Worm (Caenorhabditis elegans) whole organism, L1 larva: ENCODE results near the gene tgn-38.
A peak's percentile ranks its signal among the peaks of the same experiment; 100 is the strongest.

Source experiments
- C04F5.9 ChIP-seq: sonication (generic microtip); optimal IDR thresholded peaks from 2 replicates; lab custom pipeline; 2016; ENCODE audit warnings: missing genetic modification characterization, missing compliant biosample characterization
- C34B4.2 ChIP-seq: sonication (generic microtip); optimal IDR thresholded peaks from 2 replicates; lab custom pipeline; 2017; ENCODE audit warnings: mild to moderate bottlenecking, missing genetic modification characterization, missing compliant biosample characterization
- F16B12.6 ChIP-seq: fragments of 150-350 bp; optimal IDR thresholded peaks from 2 replicates; lab custom pipeline; 2014; ENCODE audit warnings: missing biosample characterization, missing genetic modification characterization
- Y116A8C.19 ChIP-seq: sonication (generic microtip); optimal IDR thresholded peaks from 2 replicates; lab custom pipeline; 2016; ENCODE audit warnings: missing compliant biosample characterization, missing genetic modification characterization, borderline replicate concordance
- alr-1 ChIP-seq: fragments of 200-800 bp; sonication (Bioruptor generic); optimal IDR thresholded peaks from 2 replicates; lab custom pipeline; 2018; ENCODE audit warnings: borderline replicate concordance, mild to moderate bottlenecking, missing genetic modification characterization, missing compliant biosample characterization
- aly-2 ChIP-seq: fragments of 150-350 bp; optimal IDR thresholded peaks from 2 replicates; lab custom pipeline; 2014; ENCODE audit warnings: missing biosample characterization, missing genetic modification characterization
- ama-1 ChIP-seq: fragments of 150-350 bp; optimal IDR thresholded peaks from 2 replicates; lab custom pipeline; 2014
- ceh-63 ChIP-seq: fragments of 200-800 bp; sonication (Bioruptor generic); optimal IDR thresholded peaks from 2 replicates; lab custom pipeline; 2018; ENCODE audit warnings: mild to moderate bottlenecking, missing genetic modification characterization, missing compliant biosample characterization
- ceh-8 ChIP-seq: fragments of 200-800 bp; sonication (Bioruptor generic); optimal IDR thresholded peaks from 2 replicates; lab custom pipeline; 2018; ENCODE audit warnings: mild to moderate bottlenecking, missing genetic modification characterization, moderate library complexity, missing compliant biosample characterization
- ceh-82 ChIP-seq, 3 experiments: fragments of 150-350 bp in 1 of 3; sonication (generic microtip) in 2 of 3; optimal IDR thresholded peaks; 2 replicates each; lab custom pipeline; 2014 to 2017; ENCODE audit warnings: missing biosample characterization in 3 of 3, missing genetic modification characterization in 3 of 3
- ces-1 ChIP-seq: fragments of 150-350 bp; optimal IDR thresholded peaks from 2 replicates; lab custom pipeline; 2014; ENCODE audit warnings: missing biosample characterization, missing genetic modification reagents, missing genetic modification characterization
- dpl-1 ChIP-seq, 3 experiments: fragments of 150-350 bp in 2 of 3; sonication (generic microtip) in 1 of 3; optimal IDR thresholded peaks; 2 replicates each; lab custom pipeline; 2014 to 2017; ENCODE audit warnings: missing biosample characterization in 3 of 3, missing genetic modification characterization in 3 of 3, missing genetic modification reagents in 3 of 3
- dsc-1 ChIP-seq: sonication (generic microtip); optimal IDR thresholded peaks from 2 replicates; lab custom pipeline; 2016; ENCODE audit warnings: mild to moderate bottlenecking, missing genetic modification characterization, missing compliant biosample characterization
- efl-1 ChIP-seq, 4 experiments: fragments of 150-350 bp; optimal IDR thresholded peaks in 3 of 4; peaks in 1 of 4; 1 replicate in 1 of 4; 2 replicates in 3 of 4; lab custom pipeline; 2014; ENCODE audit warnings: missing biosample characterization in 2 of 4, missing genetic modification characterization in 2 of 4, missing genetic modification reagents in 2 of 4
- efl-3 ChIP-seq: fragments of 200-800 bp; sonication (Bioruptor generic); optimal IDR thresholded peaks from 2 replicates; lab custom pipeline; 2018; ENCODE audit warnings: mild to moderate bottlenecking, missing genetic modification characterization, missing compliant biosample characterization
- egl-27 ChIP-seq, 2 experiments: fragments of 150-350 bp in 1 of 2; sonication (generic microtip); optimal IDR thresholded peaks; 3 replicates each; lab custom pipeline; 2017 to 2018; ENCODE audit warnings: missing biosample characterization in 2 of 2, missing genetic modification characterization in 2 of 2, missing genetic modification reagents in 2 of 2
- ets-5 ChIP-seq: fragments of 200-800 bp; sonication (Bioruptor generic); IDR thresholded peaks from 2 replicates; pipeline ENCODE4 v1.3.6; 2022; ENCODE audit warnings: missing genetic modification characterization, missing compliant biosample characterization
- fkh-8 ChIP-seq: sonication (generic microtip); optimal IDR thresholded peaks from 2 replicates; lab custom pipeline; 2016; ENCODE audit warnings: mild to moderate bottlenecking, missing genetic modification characterization, missing compliant biosample characterization
- fos-1 ChIP-seq: fragments of 150-350 bp; optimal IDR thresholded peaks from 2 replicates; lab custom pipeline; 2014; ENCODE audit warnings: missing biosample characterization, missing genetic modification characterization
- isw-1 ChIP-seq: fragments of 200-800 bp; sonication (Bioruptor generic); IDR thresholded peaks from 2 replicates; pipeline ENCODE4 v1.3.6; 2022; ENCODE audit warnings: missing genetic modification characterization, missing compliant biosample characterization
- lin-13 ChIP-seq: fragments of 150-350 bp; optimal IDR thresholded peaks from 2 replicates; lab custom pipeline; 2014; ENCODE audit warnings: missing biosample characterization, missing genetic modification reagents, missing genetic modification characterization
- lin-14 ChIP-seq: fragments of 200-800 bp; sonication (Bioruptor generic); optimal IDR thresholded peaks from 2 replicates; lab custom pipeline; 2018; ENCODE audit warnings: mild to moderate bottlenecking, missing genetic modification characterization, moderate library complexity, missing compliant biosample characterization
- lin-39 ChIP-seq: fragments of 150-350 bp; optimal IDR thresholded peaks from 2 replicates; lab custom pipeline; 2014; ENCODE audit warnings: missing biosample characterization, missing genetic modification reagents, missing genetic modification characterization
- lsy-2 ChIP-seq, 2 experiments: fragments of 150-350 bp; optimal IDR thresholded peaks; 2 replicates each; lab custom pipeline; 2014; ENCODE audit warnings: missing biosample characterization in 2 of 2, missing genetic modification characterization in 2 of 2
- mep-1 ChIP-seq: fragments of 150-350 bp; optimal IDR thresholded peaks from 2 replicates; lab custom pipeline; 2014; ENCODE audit warnings: missing biosample characterization, missing genetic modification characterization
- nhr-12 ChIP-seq: sonication (generic microtip); optimal IDR thresholded peaks from 2 replicates; lab custom pipeline; 2017; ENCODE audit warnings: missing biosample characterization, missing genetic modification characterization
- nhr-19 ChIP-seq: fragments of 200-800 bp; sonication (Bioruptor generic); conservative IDR thresholded peaks from 2 replicates; pipeline ENCODE4 v1.3.6; 2022; ENCODE audit warnings: missing genetic modification characterization, missing compliant biosample characterization
- nhr-20 ChIP-seq: sonication (generic microtip); optimal IDR thresholded peaks from 2 replicates; lab custom pipeline; 2016; ENCODE audit warnings: mild to moderate bottlenecking, missing genetic modification characterization, missing compliant biosample characterization
- nhr-28 ChIP-seq: fragments of 150-350 bp; optimal IDR thresholded peaks from 2 replicates; lab custom pipeline; 2014; ENCODE audit warnings: missing biosample characterization, missing genetic modification characterization
- nhr-47 ChIP-seq: sonication (generic microtip); optimal IDR thresholded peaks from 2 replicates; lab custom pipeline; 2016; ENCODE audit warnings: mild to moderate bottlenecking, missing genetic modification characterization, moderate library complexity, missing compliant biosample characterization
- nhr-76 ChIP-seq: sonication (generic microtip); optimal IDR thresholded peaks from 2 replicates; lab custom pipeline; 2017; ENCODE audit warnings: missing biosample characterization, missing genetic modification characterization
- nhr-84 ChIP-seq: sonication (generic microtip); optimal IDR thresholded peaks from 2 replicates; lab custom pipeline; 2017; ENCODE audit warnings: missing biosample characterization, missing genetic modification characterization
- pag-3 ChIP-seq: sonication (generic microtip); optimal IDR thresholded peaks from 2 replicates; lab custom pipeline; 2017; ENCODE audit warnings: missing genetic modification characterization, mild to moderate bottlenecking, missing compliant biosample characterization, antibody characterized with exemption, borderline replicate concordance; ENCODE audit not compliant: insufficient read depth
- pax-3 ChIP-seq: fragments of 200-800 bp; sonication (Bioruptor generic); optimal IDR thresholded peaks from 2 replicates; lab custom pipeline; 2018; ENCODE audit warnings: mild to moderate bottlenecking, missing genetic modification characterization, moderate library complexity, missing compliant biosample characterization
- pqm-1 ChIP-seq: sonication (generic microtip); optimal IDR thresholded peaks from 3 replicates; lab custom pipeline; 2017; ENCODE audit warnings: missing biosample characterization, missing genetic modification characterization
- rnt-1 ChIP-seq: sonication (generic microtip); optimal IDR thresholded peaks from 2 replicates; lab custom pipeline; 2016; ENCODE audit warnings: mild to moderate bottlenecking, missing genetic modification characterization, moderate library complexity, missing compliant biosample characterization
- snu-23 ChIP-seq: sonication (generic microtip); optimal IDR thresholded peaks from 2 replicates; lab custom pipeline; 2016; ENCODE audit warnings: missing genetic modification characterization, missing compliant biosample characterization
- sox-4 ChIP-seq: sonication (generic microtip); optimal IDR thresholded peaks from 2 replicates; lab custom pipeline; 2016; ENCODE audit warnings: missing genetic modification characterization, missing compliant biosample characterization
- sptf-1 ChIP-seq: fragments of 150-350 bp; optimal IDR thresholded peaks from 2 replicates; lab custom pipeline; 2014; ENCODE audit warnings: missing biosample characterization, missing genetic modification characterization
- swsn-7 ChIP-seq: sonication (generic microtip); optimal IDR thresholded peaks from 2 replicates; lab custom pipeline; 2016; ENCODE audit warnings: missing genetic modification characterization, missing compliant biosample characterization
- tbx-2 ChIP-seq: sonication (generic microtip); optimal IDR thresholded peaks from 2 replicates; lab custom pipeline; 2016; ENCODE audit warnings: missing genetic modification characterization, missing compliant biosample characterization
- tlp-1 ChIP-seq: fragments of 150-350 bp; optimal IDR thresholded peaks from 2 replicates; lab custom pipeline; 2014; ENCODE audit warnings: missing biosample characterization, missing genetic modification characterization
- unc-30 ChIP-seq: sonication (generic microtip); optimal IDR thresholded peaks from 2 replicates; lab custom pipeline; 2017; ENCODE audit warnings: missing biosample characterization, missing genetic modification characterization
- unc-62 ChIP-seq: fragments of 150-350 bp; optimal IDR thresholded peaks from 2 replicates; lab custom pipeline; 2014; ENCODE audit warnings: missing biosample characterization, missing genetic modification reagents, missing genetic modification characterization
- unc-98 ChIP-seq: fragments of 200-800 bp; sonication (Bioruptor generic); IDR thresholded peaks from 2 replicates; pipeline ENCODE4 v1.3.6; 2022; ENCODE audit warnings: missing genetic modification characterization, missing compliant biosample characterization
- zag-1 ChIP-seq: fragments of 150-350 bp; optimal IDR thresholded peaks from 2 replicates; lab custom pipeline; 2014; ENCODE audit warnings: missing biosample characterization, missing genetic modification characterization
- ztf-4 ChIP-seq: fragments of 150-350 bp; optimal IDR thresholded peaks from 2 replicates; lab custom pipeline; 2014; ENCODE audit warnings: missing biosample characterization, missing genetic modification characterization

The tgn-38 gene

ce11 chrIV:12032383-12032782, 3.4 kb upstream of the tgn-38 start (continued):
- peak; percentile 51 to 82 (median 72) for TF ChIP-seq ceh-82 (tag; optimal IDR thresholded peaks at IDR 0.05; lab: Kevin White, UChicago)
- TF ChIP-seq nhr-76 (tag; lab: Kevin White, UChicago), result no peak
- no peak for TF ChIP-seq ceh-63 (GFP tag; lab: Kevin White, UChicago)
- peak; percentile 85 for TF ChIP-seq ztf-4 (tag; lab: Kevin White, UChicago)
- TF ChIP-seq lin-39 (tag; lab: Kevin White, UChicago), result no peak
- TF ChIP-seq pqm-1 (tag; lab: Kevin White, UChicago), result no peak
- peak; percentile 66 for TF ChIP-seq lin-13 (GFP tag; lab: Kevin White, UChicago)

- TF ChIP-seq pax-3 (tag; lab: Kevin White, UChicago), result no peak
- no peak for TF ChIP-seq efl-1 (optimal IDR thresholded peaks at IDR 0.05; lab: Kevin White, UChicago)
- TF ChIP-seq efl-1 (GFP tag; optimal IDR thresholded peaks at IDR 0.05 in 1 of 2; lab: Kevin White, UChicago), result peak in 1 of 2 experiments; percentile 1
- TF ChIP-seq, all 84 proteins: peak for 1
Observed at ce11 chrIV:12031003-12031402, 2.0 kb upstream of the tgn-38 start, which contains the start of the genes T12G3.6 and mrpl-51. Gene T12G3.6 (minus strand): TSS chrIV:12031271. Gene mrpl-51 (plus strand): TSS chrIV:12031324.

DNA sequence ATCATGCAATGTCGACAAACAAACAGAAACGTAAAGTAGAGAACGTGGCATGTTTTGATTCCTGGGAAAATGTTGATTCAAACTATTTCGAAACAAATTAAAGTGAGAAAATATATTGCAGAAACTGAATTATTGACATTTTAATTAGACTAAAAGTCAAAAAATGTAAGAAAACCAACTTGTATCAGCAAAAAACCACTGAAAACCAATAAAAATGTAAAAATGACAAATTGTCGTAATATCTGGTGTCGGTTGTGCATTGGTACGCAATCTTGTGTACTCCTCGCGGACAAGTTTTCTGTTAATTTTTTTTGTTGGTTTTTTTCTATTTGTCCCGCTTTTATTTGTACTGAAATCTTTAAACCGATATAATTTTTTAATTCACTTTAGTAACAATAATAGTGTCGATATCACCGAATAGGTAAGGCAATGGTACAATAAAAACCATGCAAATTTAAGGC, 778 bp upstream of the tgn-38 start, which contains the start of gene T12G3.11:
TSS of gene T12G3.11 (minus strand) at position 51 of the 461 bp plus-strand sequence.
- TF ChIP-seq unc-30 (tag; lab: Kevin White, UChicago) (no peak), ztf-4 (tag; lab: Kevin White, UChicago) (no peak), zag-1 (tag; lab: Kevin White, UChicago) (no peak), tlp-1 (no peak), nhr-28 (tag; lab: Kevin White, UChicago) (no peak), fos-1 (tag; lab: Kevin White, UChicago) (no peak), unc-62 (GFP tag; lab: Kevin White, UChicago) (no peak), dpl-1 (GFP tag; optimal IDR thresholded peaks at IDR 0.05; lab: Kevin White, UChicago) (peak; percentile 30 to 56 (median 39)), unc-98 (no peak), ceh-82 (tag; optimal IDR thresholded peaks at IDR 0.05; lab: Kevin White, UChicago) (peak in 2 of 3 experiments; percentile 7 to 20), pqm-1 (tag; lab: Kevin White, UChicago) (no peak), nhr-19 (GFP tag; lab: Robert Waterston, UW) (no peak; the same call in 1 of the 2 replicates), mep-1 (no peak), lin-14 (GFP tag; lab: Kevin White, UChicago) (peak; percentile 48), ceh-8 (GFP tag; lab: Kevin White, UChicago) (no peak), ces-1 (GFP tag; lab: Kevin White, UChicago) (no peak), efl-1 (optimal IDR thresholded peaks at IDR 0.05; lab: Kevin White, UChicago) (peak; percentile 56 to 66), efl-1 (GFP tag; optimal IDR thresholded peaks at IDR 0.05 in 1 of 2; lab: Kevin White, UChicago) (peak; percentile 67 to 93), isw-1 (GFP tag; lab: Robert Waterston, UW) (no peak), ets-5 (GFP tag; lab: Robert Waterston, UW) (no peak), sox-4 (no peak), efl-3 (GFP tag; lab: Kevin White, UChicago) (no peak), rnt-1 (peak; percentile 38), C04F5.9 (tag; lab: Kevin White, UChicago) (no peak), nhr-12 (tag; lab: Kevin White, UChicago) (no peak), F16B12.6 (tag; lab: Kevin White, UChicago) (peak; percentile 86), alr-1 (no peak), egl-27 (tag; optimal IDR thresholded peaks at IDR 0.05; lab: Kevin White, UChicago) (no peak), pag-3 (tag; lab: Kevin White, UChicago) (no peak), ama-1 (lab: Kevin White, UChicago) (no peak), dsc-1 (peak; percentile 29), tbx-2 (peak; percentile 49), nhr-20 (tag; lab: Kevin White, UChicago) (peak; percentile 62), lsy-2 (tag; optimal IDR thresholded peaks at IDR 0.05; lab: Kevin White, UChicago) (peak; percentile 70 to 76), nhr-47 (tag; lab: Kevin White, UChicago) (peak; percentile 62), aly-2 (tag; lab: Kevin White, UChicago) (no peak), swsn-7 (tag; lab: Kevin White, UChicago) (peak; percentile 59), lin-39 (tag; lab: Kevin White, UChicago) (no peak), nhr-84 (tag; lab: Kevin White, UChicago) (no peak), sptf-1 (tag; lab: Kevin White, UChicago) (no peak), snu-23 (GFP tag; lab: Kevin White, UChicago) (peak; percentile 75), Y116A8C.19 (tag; lab: Kevin White, UChicago) (no peak), fkh-8 (tag; lab: Kevin White, UChicago) (no peak), C34B4.2 (tag; lab: Kevin White, UChicago) (no peak)
